Worm (Caenorhabditis elegans): ENCODE data around the gene clc-7.

DNA sequence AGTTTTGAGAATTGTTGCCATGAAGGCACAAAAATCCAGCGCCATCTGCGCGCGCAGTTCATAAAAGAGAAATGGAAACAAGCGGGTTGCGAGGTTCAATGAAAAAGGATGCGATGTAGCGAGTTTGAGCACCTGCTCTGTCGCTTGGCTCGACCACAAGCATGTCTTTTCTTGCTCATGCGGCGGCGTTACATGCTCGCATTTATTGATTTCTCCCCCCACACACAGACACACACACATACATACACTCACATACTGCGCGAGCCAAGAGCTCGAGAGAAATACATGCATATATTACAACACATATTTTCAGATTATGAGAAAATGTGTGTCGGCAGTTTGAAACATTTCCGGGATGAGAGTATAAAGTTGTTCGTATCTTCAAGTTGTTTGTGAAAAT, 53.9 kb downstream of the clc-7 start:
- TF ChIP-seq tab-1 (GFP tag; IDR thresholded peaks at IDR 0.05) (no peak), flt-1 (GFP tag; IDR thresholded peaks at IDR 0.05) (no peak), cog-1 (tag; optimal IDR thresholded peaks at IDR 0.05) (no peak)

All from whole organism, midembryonic.